Fruit fly (Drosophila melanogaster) whole organism, wandering third instar larva: ENCODE measurements around the gene CG12231.

Source experiments
- Abd-B ChIP-seq: fragments of >200 bp; optimal IDR thresholded peaks from 2 replicates; lab custom pipeline; 2017; ENCODE audit warnings: missing biosample characterization, missing genetic modification characterization
- CG32264 ChIP-seq: fragments of 200-800 bp; sonication (Bioruptor generic); optimal IDR thresholded peaks from 2 replicates; lab custom pipeline; 2016; ENCODE audit warnings: missing biosample characterization, missing genetic modification characterization
- CG9705 ChIP-seq: fragments of 200-800 bp; sonication (Bioruptor generic); optimal IDR thresholded peaks from 2 replicates; lab custom pipeline; 2018; ENCODE audit warnings: missing biosample characterization, mild to moderate bottlenecking, missing genetic modification characterization
- CrebA ChIP-seq: fragments of 200-800 bp; sonication (Bioruptor generic); optimal IDR thresholded peaks from 2 replicates; lab custom pipeline; 2016; ENCODE audit warnings: missing biosample characterization, mild to moderate bottlenecking, missing genetic modification characterization, borderline replicate concordance
- Dfd ChIP-seq: fragments of >200 bp; optimal IDR thresholded peaks from 2 replicates; lab custom pipeline; 2017; ENCODE audit warnings: missing biosample characterization, missing genetic modification characterization
- Dif ChIP-seq: fragments of 200-275, 200-300 bp; sonication (Bioruptor generic); optimal IDR thresholded peaks from 2 replicates; lab custom pipeline; 2018; ENCODE audit warnings: missing biosample characterization, missing genetic modification characterization; ENCODE audit not compliant: partially characterized antibody
- GATAd ChIP-seq: sonication (Bioruptor generic); optimal IDR thresholded peaks from 2 replicates; lab custom pipeline; 2016; ENCODE audit warnings: missing biosample characterization, missing genetic modification characterization
- HLH106 ChIP-seq: fragments of 200-800 bp; optimal IDR thresholded peaks from 3 replicates; lab custom pipeline; 2019; ENCODE audit warnings: missing biosample characterization, mild to moderate bottlenecking, missing genetic modification characterization, moderate library complexity
- Hr83 ChIP-seq: fragments of 200-300 bp; sonication (Bioruptor generic); optimal IDR thresholded peaks from 2 replicates; lab custom pipeline; 2016; ENCODE audit warnings: missing biosample characterization, mild to moderate bottlenecking, missing genetic modification characterization, moderate library complexity; ENCODE audit not compliant: poor library complexity, severe bottlenecking
- Jra ChIP-seq: sonication (Bioruptor generic); optimal IDR thresholded peaks from 2 replicates; lab custom pipeline; 2016; ENCODE audit warnings: missing biosample characterization, missing genetic modification characterization
- Mio ChIP-seq: sonication (Bioruptor generic); optimal IDR thresholded peaks from 2 replicates; lab custom pipeline; 2016; ENCODE audit warnings: missing biosample characterization, missing genetic modification characterization
- OdsH ChIP-seq: fragments of 200-800 bp; sonication (Bioruptor generic); optimal IDR thresholded peaks from 2 replicates; lab custom pipeline; 2016; ENCODE audit warnings: missing biosample characterization, mild to moderate bottlenecking, missing genetic modification characterization
- Rel ChIP-seq, 2 experiments: fragments of 200-800 bp; sonication (Bioruptor generic) in 1 of 2; optimal IDR thresholded peaks; 2 replicates in 1 of 2; 3 replicates in 1 of 2; lab custom pipeline; 2016 to 2019; ENCODE audit warnings: mild to moderate bottlenecking in 2 of 2, missing biosample characterization in 2 of 2, missing genetic modification characterization in 2 of 2, moderate library complexity in 1 of 2
- Sp1 ChIP-seq: fragments of 200-800 bp; sonication (Bioruptor generic); optimal IDR thresholded peaks from 3 replicates; lab custom pipeline; 2019; ENCODE audit warnings: missing biosample characterization, mild to moderate bottlenecking, missing genetic modification characterization, moderate library complexity
- Vsx2 ChIP-seq: fragments of 200-300, 225-300 bp; sonication (Bioruptor generic); optimal IDR thresholded peaks from 2 replicates; lab custom pipeline; 2018; ENCODE audit warnings: missing biosample characterization, missing genetic modification characterization; ENCODE audit not compliant: partially characterized antibody
- br ChIP-seq: fragments of 200-800 bp; sonication (Bioruptor generic); optimal IDR thresholded peaks from 2 replicates; lab custom pipeline; 2016; ENCODE audit warnings: missing biosample characterization, missing genetic modification characterization
- brk ChIP-seq: fragments of 200-800 bp; sonication (Bioruptor generic); optimal IDR thresholded peaks from 2 replicates; lab custom pipeline; 2016; ENCODE audit warnings: missing biosample characterization, mild to moderate bottlenecking, missing genetic modification characterization
- dl ChIP-seq, 2 experiments: fragments of 175-275, 200-275 bp in 1 of 2; fragments of 200-275 bp in 1 of 2; sonication (Bioruptor generic); optimal IDR thresholded peaks; lab custom pipeline; 2018; ENCODE audit warnings: mild to moderate bottlenecking in 2 of 2, missing biosample characterization in 2 of 2, missing genetic modification characterization in 2 of 2, moderate library complexity in 2 of 2; ENCODE audit not compliant: partially characterized antibody in 2 of 2, insufficient read depth in 1 of 2
- dsf ChIP-seq: sonication (Bioruptor generic); optimal IDR thresholded peaks from 2 replicates; lab custom pipeline; 2016; ENCODE audit warnings: missing biosample characterization, missing genetic modification characterization, borderline replicate concordance
- ey ChIP-seq: fragments of 200-800 bp; sonication (Bioruptor generic); optimal IDR thresholded peaks from 2 replicates; lab custom pipeline; 2016; ENCODE audit warnings: missing biosample characterization, missing genetic modification characterization
- foxo ChIP-seq, 2 experiments: fragments of 200-800 bp; sonication (Bioruptor generic); optimal IDR thresholded peaks; 2 replicates in 1 of 2; 3 replicates in 1 of 2; lab custom pipeline; 2016 to 2017; ENCODE audit warnings: missing biosample characterization in 2 of 2, missing genetic modification characterization in 2 of 2
- fru ChIP-seq: fragments of 200-800 bp; sonication (Bioruptor generic); optimal IDR thresholded peaks from 3 replicates; lab custom pipeline; 2016; ENCODE audit warnings: missing biosample characterization, mild to moderate bottlenecking, missing genetic modification characterization
- h ChIP-seq: fragments of 200-800 bp; sonication (Bioruptor generic); optimal IDR thresholded peaks from 3 replicates; lab custom pipeline; 2016; ENCODE audit warnings: missing biosample characterization, mild to moderate bottlenecking, missing genetic modification characterization
- jim ChIP-seq: fragments of 175-275, 200-325 bp; sonication (Bioruptor generic); optimal IDR thresholded peaks from 2 replicates; lab custom pipeline; 2016; ENCODE audit warnings: missing biosample characterization, mild to moderate bottlenecking, missing genetic modification characterization
- psq ChIP-seq: fragments of 200-800 bp; sonication (Bioruptor generic); optimal IDR thresholded peaks from 3 replicates; lab custom pipeline; 2017; ENCODE audit warnings: missing biosample characterization, mild to moderate bottlenecking, missing genetic modification characterization, moderate library complexity
- rgr ChIP-seq: fragments of 200-800 bp; sonication (Bioruptor generic); optimal IDR thresholded peaks from 3 replicates; lab custom pipeline; 2016; ENCODE audit warnings: missing biosample characterization, mild to moderate bottlenecking, missing genetic modification characterization
- tai ChIP-seq: sonication (Bioruptor generic); optimal IDR thresholded peaks from 2 replicates; lab custom pipeline; 2016; ENCODE audit warnings: missing biosample characterization, missing genetic modification characterization
- woc ChIP-seq: sonication (Bioruptor generic); optimal IDR thresholded peaks from 2 replicates; lab custom pipeline; 2016; ENCODE audit warnings: missing biosample characterization, mild to moderate bottlenecking, missing genetic modification characterization

Gene CG12231

DNA sequence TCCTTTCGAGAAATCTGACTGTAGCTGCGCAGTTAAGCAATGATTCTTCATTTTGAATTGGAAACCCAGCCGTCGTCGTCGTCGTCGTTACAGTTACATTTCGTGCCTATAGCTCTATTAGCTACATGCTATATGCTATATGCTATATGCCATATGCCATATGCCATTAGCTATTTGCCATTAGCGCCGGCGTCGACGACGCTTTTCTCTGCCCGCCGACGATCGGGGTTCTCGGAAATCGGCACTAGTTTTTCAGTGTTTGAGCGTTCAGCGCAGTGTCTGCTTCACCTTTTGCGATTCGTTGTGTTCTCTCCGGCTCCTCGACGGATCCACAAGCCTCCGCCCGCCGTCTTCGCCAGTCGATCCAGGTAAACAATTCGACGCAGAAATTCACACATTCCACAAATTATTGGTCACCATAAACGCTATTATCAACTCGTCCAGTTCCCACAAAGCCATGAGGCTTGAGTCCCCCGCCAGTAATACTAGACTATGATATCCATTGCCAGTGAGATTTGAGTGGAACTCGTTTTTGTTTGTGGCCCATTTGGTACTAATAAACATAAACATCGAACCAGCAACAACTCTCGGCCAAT lies 27.3 kb downstream of the CG12231 start:
- no peak for TF ChIP-seq CG32264 (GFP tag; lab: Kevin White, UChicago)
- TF ChIP-seq HLH106: no peak
- no peak for TF ChIP-seq dl (GFP tag; optimal IDR thresholded peaks at IDR 0.05; lab: Kevin White, UChicago; ENCODE audit: insufficient read depth in 1 of 2, partially characterized antibody in 2 of 2)
- TF ChIP-seq fru (GFP tag; lab: Kevin White, UChicago): no peak
- TF ChIP-seq Dfd (GFP tag; lab: Kevin White, UChicago): no peak
- no peak for TF ChIP-seq CG9705 (GFP tag; lab: Kevin White, UChicago)
- TF ChIP-seq OdsH: no peak
- TF ChIP-seq Mio (GFP tag; lab: Kevin White, UChicago): no peak
- TF ChIP-seq Sp1 (GFP tag; lab: Kevin White, UChicago): no peak
- no peak for TF ChIP-seq tai (GFP tag; lab: Kevin White, UChicago)
- TF ChIP-seq Abd-B (GFP tag; lab: Kevin White, UChicago): no peak
- TF ChIP-seq Hr83: no peak
- no peak for TF ChIP-seq psq
- TF ChIP-seq CrebA (GFP tag; lab: Kevin White, UChicago): no peak
- no peak for TF ChIP-seq woc (GFP tag; lab: Kevin White, UChicago)
- TF ChIP-seq GATAd (GFP tag; lab: Kevin White, UChicago): no peak
- TF ChIP-seq rgr: no peak

DNA sequence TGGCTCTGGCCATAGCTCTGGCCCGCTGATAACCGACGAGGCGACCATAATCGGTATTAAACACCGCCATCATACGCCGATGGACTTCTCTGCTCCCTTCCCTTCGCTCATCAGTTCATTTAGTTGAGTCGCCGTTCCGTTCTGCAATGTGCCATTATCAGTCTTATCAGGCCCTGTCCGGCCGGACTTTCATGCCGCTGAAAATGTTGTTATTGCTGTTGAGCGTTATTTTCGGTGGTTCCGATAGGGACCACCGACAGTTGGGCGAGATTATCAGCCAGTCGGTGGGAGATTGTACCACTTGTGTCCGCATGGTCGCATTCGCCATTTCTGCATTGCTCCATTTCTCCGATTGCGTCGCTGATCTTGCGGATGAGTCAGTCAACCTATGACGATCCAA lies 30.3 kb downstream of the CG12231 start:
- no peak for TF ChIP-seq dl (GFP tag; optimal IDR thresholded peaks at IDR 0.05; lab: Kevin White, UChicago; ENCODE audit: insufficient read depth in 1 of 2, partially characterized antibody in 2 of 2)
- TF ChIP-seq Rel (GFP tag; optimal IDR thresholded peaks at IDR 0.05; lab: Kevin White, UChicago): no peak
- peak; percentile 86 for TF ChIP-seq Rel (tag; optimal IDR thresholded peaks at IDR 0.05; lab: Kevin White, UChicago)
- no peak for TF ChIP-seq rgr
- TF ChIP-seq brk: no peak
- peak; percentile 41 for TF ChIP-seq h (GFP tag; lab: Kevin White, UChicago)
- no peak for TF ChIP-seq ey (GFP tag; lab: Kevin White, UChicago)
- peak; percentile 3 for TF ChIP-seq br (GFP tag; lab: Kevin White, UChicago)
- TF ChIP-seq, all 38 proteins: peak for 3

DNA sequence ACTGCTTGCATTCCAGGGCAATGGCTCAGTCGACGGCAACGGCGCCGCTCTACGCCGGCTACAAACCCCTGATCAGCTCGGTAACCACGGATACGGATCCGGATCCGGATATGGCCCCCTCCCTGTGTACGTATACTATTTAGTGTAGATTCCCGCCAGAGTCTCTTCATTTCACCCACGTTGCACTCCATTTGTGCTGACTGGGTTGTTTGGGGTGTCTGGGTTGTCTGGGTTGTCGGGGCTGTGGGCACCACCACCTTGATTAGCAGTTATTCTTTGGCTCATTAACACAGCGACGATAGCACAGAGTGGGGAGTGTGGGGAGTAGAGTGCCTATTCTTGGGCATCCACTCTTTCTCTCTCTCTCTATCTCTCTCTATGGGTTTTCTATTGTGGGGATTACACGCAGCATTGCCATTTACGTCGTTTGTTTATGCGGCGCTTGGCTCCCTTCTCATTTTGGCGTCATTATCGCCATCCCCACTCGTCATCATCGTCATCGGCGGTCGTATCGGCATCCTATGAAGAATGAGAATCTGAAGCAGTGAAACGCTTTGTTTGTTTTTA lies 32.7 kb downstream of the CG12231 start:
- no peak for TF ChIP-seq HLH106
- no peak for TF ChIP-seq Dif
- TF ChIP-seq Rel (GFP tag; optimal IDR thresholded peaks at IDR 0.05; lab: Kevin White, UChicago): no peak
- peak; percentile 56 for TF ChIP-seq Rel (tag; optimal IDR thresholded peaks at IDR 0.05; lab: Kevin White, UChicago)

dm6 chrX:19497782-19498440 lies 33.6 kb downstream of the CG12231 start:
- TF ChIP-seq dl (GFP tag; optimal IDR thresholded peaks at IDR 0.05; lab: Kevin White, UChicago; ENCODE audit: insufficient read depth in 1 of 2, partially characterized antibody in 2 of 2) (peak in 1 of 2 experiments; percentile 38), Dif (peak; percentile 14), Sp1 (GFP tag; lab: Kevin White, UChicago) (peak; percentile 33), jim (peak; percentile 51), br (GFP tag; lab: Kevin White, UChicago) (peak; percentile 41), rgr (peak; percentile 57), Rel (GFP tag; optimal IDR thresholded peaks at IDR 0.05; lab: Kevin White, UChicago) (no peak), Rel (tag; optimal IDR thresholded peaks at IDR 0.05; lab: Kevin White, UChicago) (peak; percentile 96), Vsx2 (no peak), woc (GFP tag; lab: Kevin White, UChicago) (peak; percentile 2), ey (GFP tag; lab: Kevin White, UChicago) (no peak), h (GFP tag; lab: Kevin White, UChicago) (peak; percentile 98), dsf (GFP tag; lab: Kevin White, UChicago) (no peak), Jra (GFP tag; lab: Kevin White, UChicago) (no peak), foxo (GFP tag; optimal IDR thresholded peaks at IDR 0.05; lab: Kevin White, UChicago) (peak in 1 of 2 experiments; percentile 23)
- TF ChIP-seq, all 38 proteins: peak for 10
